Worm (Caenorhabditis elegans) whole organism, L2 larva: Measurements from ENCODE around the gene nlf-1.

Experiments
- C34F6.9 ChIP-seq: fragments of 150-350 bp; optimal IDR thresholded peaks from 2 replicates; lab custom pipeline; 2014; ENCODE audit warnings: missing biosample characterization, missing genetic modification characterization
- F13H6.1 ChIP-seq: sonication (generic microtip); optimal IDR thresholded peaks from 2 replicates; lab custom pipeline; 2016; ENCODE audit warnings: missing genetic modification characterization, missing compliant biosample characterization
- R02D3.7 ChIP-seq: fragments of 150-350 bp; optimal IDR thresholded peaks from 2 replicates; lab custom pipeline; 2014; ENCODE audit warnings: missing biosample characterization, missing genetic modification characterization
- Y55F3AM.14 ChIP-seq: fragments of 200-800 bp; sonication (Bioruptor generic); optimal IDR thresholded peaks from 2 replicates; lab custom pipeline; 2018; ENCODE audit warnings: mild to moderate bottlenecking, missing genetic modification characterization, missing compliant biosample characterization
- ZK546.5 ChIP-seq: sonication (generic microtip); optimal IDR thresholded peaks from 2 replicates; lab custom pipeline; 2017; ENCODE audit warnings: missing biosample characterization, missing genetic modification characterization
- alr-1 ChIP-seq: fragments of 150-350 bp; optimal IDR thresholded peaks from 2 replicates; lab custom pipeline; 2014; ENCODE audit warnings: missing biosample characterization, missing genetic modification characterization
- aly-2 ChIP-seq: fragments of 150-350 bp; optimal IDR thresholded peaks from 2 replicates; lab custom pipeline; 2014; ENCODE audit warnings: missing biosample characterization, missing genetic modification characterization
- ama-1 ChIP-seq: fragments of 150-350 bp; optimal IDR thresholded peaks from 2 replicates; lab custom pipeline; 2018; ENCODE audit warnings: inconsistent platforms
- blmp-1 ChIP-seq: sonication (generic microtip); optimal IDR thresholded peaks from 2 replicates; lab custom pipeline; 2017; ENCODE audit warnings: missing genetic modification characterization, mild to moderate bottlenecking, missing compliant biosample characterization, antibody characterized with exemption, moderate library complexity; ENCODE audit not compliant: insufficient read depth
- ceh-16 ChIP-seq: fragments of 150-350 bp; optimal IDR thresholded peaks from 2 replicates; lab custom pipeline; 2014; ENCODE audit warnings: missing biosample characterization, missing genetic modification characterization
- ceh-82 ChIP-seq: fragments of 150-350 bp; optimal IDR thresholded peaks from 2 replicates; lab custom pipeline; 2014; ENCODE audit warnings: missing biosample characterization, missing genetic modification characterization
- crh-2 ChIP-seq: sonication (generic microtip); optimal IDR thresholded peaks from 2 replicates; lab custom pipeline; 2017; ENCODE audit warnings: missing biosample characterization, missing genetic modification characterization
- dmd-4 ChIP-seq: sonication (generic microtip); optimal IDR thresholded peaks from 2 replicates; lab custom pipeline; 2017; ENCODE audit warnings: missing biosample characterization, missing genetic modification characterization
- egl-27 ChIP-seq: sonication (generic microtip); optimal IDR thresholded peaks from 3 replicates; lab custom pipeline; 2017; ENCODE audit warnings: missing biosample characterization, missing genetic modification reagents, missing genetic modification characterization
- elt-1 ChIP-seq: fragments of 150-350 bp; optimal IDR thresholded peaks from 2 replicates; lab custom pipeline; 2014; ENCODE audit warnings: missing biosample characterization, missing genetic modification characterization
- elt-3 ChIP-seq: sonication (generic microtip); optimal IDR thresholded peaks from 2 replicates; lab custom pipeline; 2017; ENCODE audit warnings: missing biosample characterization, missing genetic modification characterization
- fos-1 ChIP-seq: fragments of 150-350 bp; optimal IDR thresholded peaks from 2 replicates; lab custom pipeline; 2014; ENCODE audit warnings: missing biosample characterization, missing genetic modification characterization
- gmeb-1 ChIP-seq: fragments of 150-350 bp; optimal IDR thresholded peaks from 2 replicates; lab custom pipeline; 2014; ENCODE audit warnings: missing biosample characterization, missing genetic modification characterization
- lin-11 ChIP-seq: fragments of 150-350 bp; sonication (generic microtip); optimal IDR thresholded peaks from 2 replicates; lab custom pipeline; 2014; ENCODE audit warnings: missing biosample characterization, missing genetic modification characterization, inconsistent platforms, mixed read lengths
- lin-13 ChIP-seq: fragments of 150-350 bp; optimal IDR thresholded peaks from 2 replicates; lab custom pipeline; 2014; ENCODE audit warnings: missing biosample characterization, missing genetic modification reagents, missing genetic modification characterization
- lin-39 ChIP-seq: fragments of 150-350 bp; optimal IDR thresholded peaks from 2 replicates; lab custom pipeline; 2014; ENCODE audit warnings: missing biosample characterization, missing genetic modification reagents, missing genetic modification characterization
- lsy-2 ChIP-seq, 2 experiments: fragments of 150-350 bp in 1 of 2; sonication (generic microtip) in 1 of 2; optimal IDR thresholded peaks; 2 replicates each; lab custom pipeline; 2014 to 2017; ENCODE audit warnings: missing biosample characterization in 2 of 2, missing genetic modification characterization in 2 of 2
- mab-5 ChIP-seq: fragments of 150-350 bp; optimal IDR thresholded peaks from 2 replicates; lab custom pipeline; 2014; ENCODE audit warnings: missing biosample characterization, missing genetic modification characterization
- mbf-1 ChIP-seq: sonication (generic microtip); optimal IDR thresholded peaks from 2 replicates; lab custom pipeline; 2017; ENCODE audit warnings: missing biosample characterization, missing genetic modification characterization
- mdl-1 ChIP-seq, 2 experiments: fragments of 150-350 bp in 1 of 2; sonication (generic microtip) in 1 of 2; optimal IDR thresholded peaks; 2 replicates each; lab custom pipeline; 2017; ENCODE audit warnings: missing biosample characterization in 2 of 2, missing genetic modification characterization in 2 of 2
- nhr-10 ChIP-seq: sonication (generic microtip); optimal IDR thresholded peaks from 2 replicates; lab custom pipeline; 2017; ENCODE audit warnings: missing biosample characterization, missing genetic modification characterization
- nhr-11 ChIP-seq: fragments of 150-350 bp; optimal IDR thresholded peaks from 2 replicates; lab custom pipeline; 2014; ENCODE audit warnings: missing biosample characterization, missing genetic modification characterization
- nhr-12 ChIP-seq: fragments of 150-350 bp; optimal IDR thresholded peaks from 2 replicates; lab custom pipeline; 2014; ENCODE audit warnings: missing biosample characterization, missing genetic modification characterization
- nhr-129 ChIP-seq: fragments of 150-350 bp; optimal IDR thresholded peaks from 2 replicates; lab custom pipeline; 2014; ENCODE audit warnings: missing biosample characterization, missing genetic modification characterization
- nhr-21 ChIP-seq: fragments of 150-350 bp; optimal IDR thresholded peaks from 2 replicates; lab custom pipeline; 2014; ENCODE audit warnings: missing biosample characterization, missing genetic modification characterization
- nhr-23 ChIP-seq: fragments of 150-350 bp; optimal IDR thresholded peaks from 2 replicates; lab custom pipeline; 2014; ENCODE audit warnings: missing biosample characterization, missing genetic modification reagents, missing genetic modification characterization
- nhr-237 ChIP-seq: fragments of 150-350 bp; optimal IDR thresholded peaks from 2 replicates; lab custom pipeline; 2014; ENCODE audit warnings: missing biosample characterization, missing genetic modification characterization
- nhr-25 ChIP-seq: fragments of 150-350 bp; sonication (generic microtip); optimal IDR thresholded peaks from 3 replicates; lab custom pipeline; 2014; ENCODE audit warnings: missing biosample characterization, missing genetic modification characterization
- nhr-6 ChIP-seq: fragments of 150-350 bp; optimal IDR thresholded peaks from 2 replicates; lab custom pipeline; 2014; ENCODE audit warnings: missing biosample characterization, missing genetic modification characterization
- nhr-77 ChIP-seq: fragments of 150-350 bp; optimal IDR thresholded peaks from 2 replicates; lab custom pipeline; 2014; ENCODE audit warnings: missing biosample characterization, missing genetic modification characterization
- peb-1 ChIP-seq: fragments of 150-350 bp; optimal IDR thresholded peaks from 2 replicates; lab custom pipeline; 2014; ENCODE audit warnings: missing biosample characterization, missing genetic modification characterization
- sem-4 ChIP-seq: fragments of 150-350 bp; optimal IDR thresholded peaks from 2 replicates; lab custom pipeline; 2014; ENCODE audit warnings: missing biosample characterization, missing genetic modification reagents, missing genetic modification characterization
- skn-1 ChIP-seq: sonication (generic microtip); optimal IDR thresholded peaks from 2 replicates; lab custom pipeline; 2017; ENCODE audit warnings: missing biosample characterization, missing genetic modification characterization
- sma-3 ChIP-seq: sonication (generic microtip); optimal IDR thresholded peaks from 2 replicates; lab custom pipeline; 2016; ENCODE audit warnings: missing genetic modification reagents, missing genetic modification characterization, missing compliant biosample characterization
- sma-9 ChIP-seq, 2 experiments: fragments of 150-350 bp in 1 of 2; sonication (generic microtip) in 1 of 2; optimal IDR thresholded peaks; 2 replicates each; lab custom pipeline; 2014 to 2016; ENCODE audit warnings: missing genetic modification characterization in 2 of 2, mild to moderate bottlenecking in 1 of 2, missing biosample characterization in 1 of 2, missing compliant biosample characterization in 1 of 2, missing genetic modification reagents in 1 of 2, moderate library complexity in 1 of 2
- snpc-4 ChIP-seq: fragments of 150-350 bp; optimal IDR thresholded peaks from 2 replicates; lab custom pipeline; 2014; ENCODE audit warnings: missing biosample characterization, missing genetic modification characterization
- unc-39 ChIP-seq: fragments of 150-350 bp; optimal IDR thresholded peaks from 2 replicates; lab custom pipeline; 2014; ENCODE audit warnings: missing biosample characterization, missing genetic modification characterization
- unc-55 ChIP-seq: fragments of 150-350 bp; sonication (generic microtip); optimal IDR thresholded peaks from 3 replicates; lab custom pipeline; 2014; ENCODE audit warnings: missing biosample characterization, missing genetic modification reagents, missing genetic modification characterization
- unc-62 ChIP-seq: fragments of 150-350 bp; optimal IDR thresholded peaks from 2 replicates; lab custom pipeline; 2014; ENCODE audit warnings: missing biosample characterization, missing genetic modification reagents, missing genetic modification characterization
- zag-1 ChIP-seq: fragments of 150-350 bp; optimal IDR thresholded peaks from 2 replicates; lab custom pipeline; 2014; ENCODE audit warnings: missing biosample characterization, missing genetic modification characterization
- ztf-1 ChIP-seq: fragments of 200-800 bp; sonication (Bioruptor generic); conservative IDR thresholded peaks from 2 replicates; pipeline ENCODE4 v1.3.6; 2022; ENCODE audit warnings: missing genetic modification characterization, missing compliant biosample characterization
- ztf-11 ChIP-seq: sonication (generic microtip); optimal IDR thresholded peaks from 2 replicates; lab custom pipeline; 2017; ENCODE audit warnings: missing biosample characterization, missing genetic modification characterization
- ztf-4 ChIP-seq: fragments of 150-350 bp; optimal IDR thresholded peaks from 2 replicates; lab custom pipeline; 2014; ENCODE audit warnings: missing biosample characterization, missing genetic modification characterization

The nlf-1 gene

DNA sequence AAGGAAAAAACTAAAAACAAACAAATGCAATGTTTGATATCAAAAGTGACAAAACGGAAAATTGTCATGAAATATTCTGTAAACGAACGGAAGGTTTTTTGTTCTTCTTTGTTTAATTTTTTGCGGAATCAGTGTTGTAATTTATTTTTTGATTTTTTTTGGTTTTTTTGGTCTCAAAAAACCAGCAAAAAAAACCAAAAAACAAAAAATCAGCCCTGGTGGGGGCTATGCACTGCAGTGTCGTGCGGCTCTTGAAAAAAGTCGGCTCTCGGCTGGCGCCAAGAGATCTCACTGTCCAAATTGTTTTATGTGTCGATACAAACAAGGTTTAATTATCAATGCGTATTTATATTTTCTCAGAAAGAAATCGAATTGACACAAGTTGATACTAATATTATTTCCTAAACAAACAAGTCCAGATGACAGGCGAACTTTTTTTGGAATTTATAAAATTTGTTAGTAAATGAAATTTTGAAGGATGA is 4.9 kb downstream of the nlf-1 start:
- TF ChIP-seq nhr-23 (tag; lab: Kevin White, UChicago) (no peak), nhr-12 (tag; lab: Kevin White, UChicago) (no peak), R02D3.7 (no peak), lsy-2 (tag; optimal IDR thresholded peaks at IDR 0.05; lab: Kevin White, UChicago) (peak in 1 of 2 experiments; percentile 23), egl-27 (tag; lab: Kevin White, UChicago) (no peak), nhr-6 (no peak), lin-13 (GFP tag; lab: Kevin White, UChicago) (peak; percentile 16), lin-11 (tag; lab: Kevin White, UChicago) (no peak), gmeb-1 (tag; lab: Kevin White, UChicago) (peak; percentile 55), nhr-10 (tag; lab: Kevin White, UChicago) (no peak), mbf-1 (tag; lab: Kevin White, UChicago) (no peak), ZK546.5 (tag; lab: Kevin White, UChicago) (no peak), ceh-82 (tag; lab: Kevin White, UChicago) (no peak), unc-39 (no peak), unc-55 (GFP tag; lab: Kevin White, UChicago) (no peak), nhr-77 (tag; lab: Kevin White, UChicago) (no peak), sem-4 (tag; lab: Kevin White, UChicago) (no peak), lin-39 (tag; lab: Kevin White, UChicago) (no peak), snpc-4 (tag; lab: Kevin White, UChicago) (no peak), unc-62 (GFP tag; lab: Kevin White, UChicago) (no peak), fos-1 (tag; lab: Kevin White, UChicago) (no peak), sma-3 (GFP tag; lab: Kevin White, UChicago) (peak; percentile 55), zag-1 (tag; lab: Kevin White, UChicago) (no peak), aly-2 (tag; lab: Kevin White, UChicago) (no peak), skn-1 (tag; lab: Kevin White, UChicago) (no peak), mab-5 (tag; lab: Kevin White, UChicago) (no peak), nhr-11 (no peak), nhr-21 (no peak), ztf-1 (GFP tag; lab: Robert Waterston, UW) (no peak), C34F6.9 (tag; lab: Kevin White, UChicago) (no peak), sma-9 (GFP tag; optimal IDR thresholded peaks at IDR 0.05; lab: Kevin White, UChicago) (peak; percentile 35), sma-9 (tag; optimal IDR thresholded peaks at IDR 0.05; lab: Kevin White, UChicago) (no peak), elt-1 (tag; lab: Kevin White, UChicago) (no peak), F13H6.1 (tag; lab: Kevin White, UChicago) (no peak), blmp-1 (tag; lab: Kevin White, UChicago) (no peak), ztf-4 (no peak), crh-2 (tag; lab: Kevin White, UChicago) (peak; percentile 18), mdl-1 (tag; optimal IDR thresholded peaks at IDR 0.05; lab: Kevin White, UChicago) (no peak), ama-1 (lab: Kevin White, UChicago) (peak; percentile 90), elt-3 (no peak), nhr-237 (no peak), ztf-11 (tag; lab: Kevin White, UChicago) (no peak), ceh-16 (no peak), nhr-129 (tag; lab: Kevin White, UChicago) (no peak), Y55F3AM.14 (GFP tag; lab: Kevin White, UChicago) (peak; percentile 51), dmd-4 (tag; lab: Kevin White, UChicago) (no peak), alr-1 (no peak), nhr-25 (peak; percentile 37), peb-1 (tag; lab: Kevin White, UChicago) (no peak)
